Worm (Caenorhabditis elegans): ENCODE data around the gene wrt-4.

ce11 chrX:15751245-15751644 is 5.8 kb downstream of the wrt-4 start:
- TF ChIP-seq T22C8.4 (GFP tag; IDR thresholded peaks at IDR 0.05) (no peak), flt-1 (GFP tag; IDR thresholded peaks at IDR 0.05) (no peak), ref-1 (GFP tag; conservative IDR thresholded peaks at IDR 0.05) (no peak), ztf-23 (GFP tag; IDR thresholded peaks at IDR 0.05) (no peak), cog-1 (tag; optimal IDR thresholded peaks at IDR 0.05) (no peak), tab-1 (GFP tag; IDR thresholded peaks at IDR 0.05) (no peak), ztf-29 (GFP tag; IDR thresholded peaks at IDR 0.05) (no peak), med-1 (GFP tag; optimal IDR thresholded peaks at IDR 0.05; ENCODE audit: insufficient read depth) (no peak), klf-2 (GFP tag; conservative IDR thresholded peaks at IDR 0.05) (no peak)
